Worm (Caenorhabditis elegans) whole organism, late embryonic: ENCODE measurements around the gene clec-227.

Experiments used
- ahr-1 ChIP-seq: sonication (generic microtip); optimal IDR thresholded peaks from 2 replicates; lab custom pipeline; 2016; ENCODE audit warnings: missing genetic modification characterization, missing compliant biosample characterization
- ceh-2 ChIP-seq: sonication (generic microtip); optimal IDR thresholded peaks from 2 replicates; lab custom pipeline; 2016; ENCODE audit warnings: missing genotype, missing genetic modification characterization, missing compliant biosample characterization
- ceh-22 ChIP-seq: sonication (generic microtip); optimal IDR thresholded peaks from 2 replicates; lab custom pipeline; 2017; ENCODE audit warnings: missing biosample characterization, missing genetic modification characterization
- che-1 ChIP-seq: sonication (generic microtip); optimal IDR thresholded peaks from 2 replicates; lab custom pipeline; 2016; ENCODE audit warnings: mild to moderate bottlenecking, missing genetic modification characterization, missing compliant biosample characterization
- dmd-4 ChIP-seq: sonication (generic microtip); optimal IDR thresholded peaks from 2 replicates; lab custom pipeline; 2016; ENCODE audit warnings: borderline replicate concordance, missing genetic modification characterization, missing compliant biosample characterization
- fax-1 ChIP-seq: sonication (generic microtip); optimal IDR thresholded peaks from 2 replicates; lab custom pipeline; 2016; ENCODE audit warnings: missing genotype, missing genetic modification characterization, missing compliant biosample characterization
- fkh-10 ChIP-seq: fragments of 150-350 bp; optimal IDR thresholded peaks from 2 replicates; lab custom pipeline; 2014; ENCODE audit warnings: missing biosample characterization, missing genetic modification reagents, missing genetic modification characterization
- hlh-13 ChIP-seq: fragments of 200-800 bp; sonication (Bioruptor generic); optimal IDR thresholded peaks from 2 replicates; lab custom pipeline; 2018; ENCODE audit warnings: mild to moderate bottlenecking, missing genetic modification characterization, missing compliant biosample characterization
- madf-2 ChIP-seq: sonication (generic microtip); optimal IDR thresholded peaks from 2 replicates; lab custom pipeline; 2017; ENCODE audit warnings: missing genetic modification characterization, missing compliant biosample characterization
- nhr-11 ChIP-seq: fragments of 150-350 bp; optimal IDR thresholded peaks from 2 replicates; lab custom pipeline; 2014; ENCODE audit warnings: missing biosample characterization, missing genetic modification characterization
- nhr-232 ChIP-seq: sonication (generic microtip); optimal IDR thresholded peaks from 2 replicates; lab custom pipeline; 2016; ENCODE audit warnings: missing genetic modification characterization, missing compliant biosample characterization
- npax-4 ChIP-seq: sonication (generic microtip); optimal IDR thresholded peaks from 2 replicates; lab custom pipeline; 2016; ENCODE audit warnings: missing genetic modification characterization, missing compliant biosample characterization
- pha-4 ChIP-seq: fragments of 150-350 bp; optimal IDR thresholded peaks from 2 replicates; lab custom pipeline; 2018; ENCODE audit warnings: missing biosample characterization, missing genetic modification reagents, missing genetic modification characterization
- rnt-1 ChIP-seq: sonication (generic microtip); optimal IDR thresholded peaks from 2 replicates; lab custom pipeline; 2016; ENCODE audit warnings: missing genetic modification characterization, missing compliant biosample characterization

DNA sequence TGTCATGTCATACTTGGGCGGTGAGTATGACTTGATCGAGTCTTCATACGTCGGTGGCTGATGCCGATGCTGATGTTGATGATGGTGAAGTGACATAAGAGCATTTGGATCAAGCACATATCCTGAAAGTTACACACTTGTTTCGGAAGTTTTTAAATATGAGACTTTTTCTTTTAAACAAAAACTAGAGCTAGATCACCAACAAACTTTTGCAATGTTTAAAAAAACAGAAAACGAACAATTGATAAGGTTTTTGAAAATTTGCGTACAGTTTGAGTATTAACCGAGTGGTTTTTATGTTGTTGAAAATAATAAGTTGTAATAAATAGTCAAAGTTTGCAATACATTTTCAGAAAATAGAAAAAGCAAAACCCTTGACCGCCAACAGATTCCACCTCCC, 12.3 kb downstream of the clec-227 start, which contains the start of gene R02D5.4:
- TF ChIP-seq ceh-2 (no peak), madf-2 (tag; lab: Kevin White, UChicago) (no peak), ahr-1 (tag; lab: Kevin White, UChicago) (no peak), rnt-1 (tag; lab: Kevin White, UChicago) (no peak), nhr-232 (no peak), che-1 (tag; lab: Kevin White, UChicago) (no peak), nhr-11 (tag; lab: Kevin White, UChicago) (no peak), fkh-10 (GFP tag; lab: Kevin White, UChicago) (no peak), hlh-13 (no peak), npax-4 (tag; lab: Kevin White, UChicago) (no peak), pha-4 (tag; lab: Kevin White, UChicago) (no peak), dmd-4 (tag; lab: Kevin White, UChicago) (no peak), fax-1 (tag; lab: Kevin White, UChicago) (no peak), ceh-22 (no peak)
